Worm (Caenorhabditis elegans) whole organism, dauer: Measurements from ENCODE around the gene str-38.

Source experiments
- unc-62 ChIP-seq: sonication (generic microtip); optimal IDR thresholded peaks from 2 replicates; lab custom pipeline; 2017; ENCODE audit warnings: missing biosample characterization, missing genetic modification reagents, missing genetic modification characterization

The str-38 gene

DNA sequence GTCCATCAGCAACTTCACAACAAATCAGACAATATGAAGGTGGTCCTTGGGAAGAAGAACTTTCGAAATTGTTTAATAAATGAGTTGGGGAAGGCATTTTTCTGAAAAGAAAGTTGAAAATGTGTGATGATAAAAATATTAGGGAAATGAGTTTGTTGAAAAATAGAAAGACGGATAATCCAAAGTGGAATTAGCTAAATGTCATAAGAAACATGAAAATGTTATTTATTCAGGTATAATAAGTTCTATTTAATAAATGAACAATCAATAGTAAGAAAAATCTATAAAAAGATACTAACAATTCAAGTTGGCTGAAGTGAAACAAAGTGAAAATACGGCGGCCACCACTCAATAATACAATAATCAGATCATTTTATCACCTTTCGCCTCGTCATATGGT lies 29.8 kb downstream of the str-38 start, which contains the start of gene nhr-53:
Gene nhr-53, minus strand, starts transcription at position 101 of the 400 bp plus-strand sequence.
- TF ChIP-seq unc-62 (GFP tag; lab: Kevin White, UChicago) = no peak

ce11 chrV:15699799-15700198 lies 32.3 kb downstream of the str-38 start, which contains the start of gene nhr-199:
Gene nhr-199 (minus strand): TSS chrV:15699899.
- no peak for TF ChIP-seq unc-62 (GFP tag; lab: Kevin White, UChicago)

ce11 chrV:15698099-15698498 lies 34.0 kb downstream of the str-38 start, which contains the start of gene srx-29:
Gene srx-29 (minus strand): TSS chrV:15698199.
- TF ChIP-seq unc-62 (GFP tag; lab: Kevin White, UChicago) = no peak

DNA sequence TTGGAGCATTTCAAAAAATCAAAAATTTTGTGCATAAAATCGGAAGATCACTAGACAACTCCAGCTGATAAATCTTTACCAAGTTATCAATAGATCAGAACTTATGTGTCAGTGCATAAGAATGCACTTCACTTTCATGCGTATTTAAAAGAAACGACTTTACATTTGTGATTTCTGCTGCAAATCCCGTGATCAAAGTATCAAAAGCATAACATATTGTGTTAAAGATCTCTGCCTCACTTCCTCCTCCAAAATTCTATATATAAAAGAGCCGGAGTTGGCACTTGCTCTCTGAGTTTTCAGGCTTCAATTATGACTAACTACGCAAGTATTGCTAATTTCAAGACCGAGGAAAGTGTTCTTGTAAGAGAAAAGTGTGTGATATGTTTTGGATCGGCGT lies 38.4 kb downstream of the str-38 start, which contains the start of gene nhr-198:
Gene nhr-198, plus strand, starts transcription at position 313 of the 400 bp plus-strand sequence.
- TF ChIP-seq unc-62 (GFP tag; lab: Kevin White, UChicago) = no peak

DNA sequence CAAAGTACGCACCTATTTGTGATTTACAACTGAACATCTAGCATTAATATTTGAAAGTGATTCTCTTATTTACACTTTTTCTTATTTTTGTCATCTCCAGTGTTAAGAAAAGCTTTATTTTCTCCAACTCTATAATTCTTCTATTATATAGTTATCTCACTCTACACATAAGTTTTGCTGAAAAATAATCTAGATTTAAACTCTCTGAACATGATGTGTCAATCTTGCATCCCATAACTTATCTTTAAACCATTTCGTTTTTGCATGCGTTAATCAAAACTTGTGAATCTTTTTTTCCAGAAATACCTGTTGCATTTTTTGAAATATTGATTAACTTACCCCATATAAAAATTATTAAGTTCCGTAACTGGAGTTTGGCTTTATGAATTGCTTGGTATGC lies 42.2 kb downstream of the str-38 start, which contains the start of gene nhr-268:
Gene nhr-268, plus strand, starts transcription at position 301 of the 400 bp plus-strand sequence.
- no peak for TF ChIP-seq unc-62 (GFP tag; lab: Kevin White, UChicago)

DNA sequence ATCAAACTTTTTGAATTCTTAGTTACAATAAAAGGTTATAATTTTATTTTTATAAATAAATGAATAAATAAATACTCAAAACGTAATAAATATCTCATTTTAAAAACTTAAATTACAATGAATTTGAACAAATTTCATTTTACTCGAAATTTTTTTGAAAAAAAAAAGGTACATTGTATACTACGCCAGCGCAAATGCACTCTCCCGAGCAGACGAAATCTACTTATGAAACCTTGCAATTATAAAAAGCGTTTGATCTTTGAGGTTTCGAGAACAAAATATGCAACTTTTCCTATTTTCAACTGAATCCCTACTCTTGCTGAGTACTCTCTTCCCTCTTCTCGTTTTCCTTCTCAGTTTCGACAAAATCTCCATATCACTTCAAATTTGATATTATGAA lies 44.4 kb downstream of the str-38 start, which contains the start of gene nhr-197:
Gene nhr-197, plus strand, starts transcription at position 301 of the 400 bp plus-strand sequence.
- no peak for TF ChIP-seq unc-62 (GFP tag; lab: Kevin White, UChicago)

DNA sequence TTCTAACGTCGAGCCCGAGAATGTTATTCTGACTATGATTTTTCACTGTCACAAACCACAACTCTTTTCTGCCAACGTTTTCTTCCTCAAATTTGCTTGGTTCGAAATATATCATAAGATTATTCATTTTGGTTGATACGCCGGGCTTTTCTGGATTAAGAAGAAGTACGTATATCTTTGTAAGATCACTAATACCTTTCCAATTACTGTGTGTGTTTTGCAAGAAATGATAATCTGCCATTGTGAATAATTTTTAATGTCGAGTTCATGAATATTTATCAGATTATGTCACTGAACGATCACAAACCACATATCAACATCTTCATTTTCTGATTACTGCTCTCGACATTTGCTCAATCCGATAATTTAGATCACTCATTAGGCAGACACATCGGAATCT lies 46.5 kb downstream of the str-38 start, which contains the start of gene nhr-196:
Gene nhr-196, plus strand, starts transcription at position 118 of the 400 bp plus-strand sequence.
- no peak for TF ChIP-seq unc-62 (GFP tag; lab: Kevin White, UChicago)
